Fruit fly (Drosophila melanogaster): ENCODE measurements around the gene CG9286.

dm6 chr3R:13765456-13765855, 15.3 kb upstream of the CG9286 start, which contains the start of gene CG9312:
- TF ChIP-seq CG8478 (optimal IDR thresholded peaks at IDR 0.05), result no peak
- no peak for TF ChIP-seq Dll (optimal IDR thresholded peaks at IDR 0.05)
- TF ChIP-seq pan (optimal IDR thresholded peaks at IDR 0.05), result no peak
- TF ChIP-seq usp (GFP tag; optimal IDR thresholded peaks at IDR 0.05), result no peak
- no peak for TF ChIP-seq EcR (GFP tag; optimal IDR thresholded peaks at IDR 0.05)
